Fruit fly (Drosophila melanogaster) whole organism: ENCODE data around the gene CG18404.

ENCODE experiments used
- EcR ChIP-seq, 2 experiments: fragments of >200 bp; optimal IDR thresholded peaks; 2 replicates each; lab custom pipeline; 2017; ENCODE audit warnings: missing biosample characterization in 2 of 2, missing genetic modification characterization in 2 of 2, missing genetic modification reagents in 2 of 2
- pan ChIP-seq: fragments of >200 bp; optimal IDR thresholded peaks from 2 replicates; lab custom pipeline; 2017
- psq ChIP-seq: fragments of >200 bp; optimal IDR thresholded peaks from 2 replicates; lab custom pipeline; 2017

DNA sequence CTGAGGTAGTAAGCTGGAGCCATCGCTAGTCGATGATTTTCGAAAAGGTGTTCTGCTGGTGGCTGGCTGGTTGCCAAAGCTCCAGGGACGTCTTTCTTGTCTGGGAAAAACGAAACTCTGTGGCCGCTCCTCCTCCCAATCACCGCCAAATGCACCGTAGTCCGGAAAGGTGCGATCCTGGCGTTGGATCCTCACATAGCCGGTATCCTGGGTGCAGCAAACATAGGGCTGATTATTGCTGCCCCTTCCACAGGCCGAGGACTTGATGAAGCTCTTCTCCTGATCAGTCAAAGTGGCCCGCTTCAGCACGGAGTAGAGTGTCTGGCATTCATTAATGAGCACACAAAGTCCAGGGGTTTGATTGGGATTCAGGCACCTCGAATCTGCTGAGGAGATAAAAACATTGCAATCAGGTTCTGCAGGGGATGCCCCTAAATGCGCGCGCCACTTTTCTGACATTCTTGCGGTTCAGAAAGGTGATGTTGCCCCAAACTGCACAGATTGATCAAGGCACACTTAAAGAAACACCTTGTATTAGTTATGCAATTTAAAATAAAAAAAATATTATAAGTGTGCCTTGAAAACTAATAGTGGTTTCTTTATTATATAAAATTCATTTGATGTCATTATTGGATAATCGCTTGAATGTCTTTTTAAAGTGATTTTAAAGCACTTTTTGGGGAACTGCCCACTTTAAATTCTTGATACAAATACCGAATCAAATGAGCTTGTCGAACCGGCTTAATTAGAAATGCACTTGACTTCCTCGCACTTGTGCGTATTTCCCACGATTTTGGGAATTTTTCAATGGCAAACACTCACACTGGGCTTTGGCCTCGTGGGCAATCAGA is 7.0 kb upstream of the CG18404 start:
- TF ChIP-seq pan (lab: Kevin White, UChicago) (no peak), EcR (GFP tag; optimal IDR thresholded peaks at IDR 0.05; lab: Kevin White, UChicago) (no peak), psq (no peak)
